Worm (Caenorhabditis elegans) whole organism, L3 larva: ENCODE results near the gene T13G4.7.

ENCODE experiments used
- ZK546.5 ChIP-seq: sonication (generic microtip); optimal IDR thresholded peaks from 2 replicates; lab custom pipeline; 2017; ENCODE audit warnings: missing biosample characterization, missing genetic modification characterization
- ceh-82 ChIP-seq: fragments of 150-350 bp; optimal IDR thresholded peaks from 2 replicates; lab custom pipeline; 2014; ENCODE audit warnings: missing biosample characterization, missing genetic modification characterization
- ceh-9 ChIP-seq: sonication (generic microtip); optimal IDR thresholded peaks from 2 replicates; lab custom pipeline; 2018; ENCODE audit warnings: missing biosample characterization, missing genetic modification characterization
- nhr-43 ChIP-seq: sonication (generic microtip); optimal IDR thresholded peaks from 2 replicates; lab custom pipeline; 2016; ENCODE audit warnings: mild to moderate bottlenecking, missing genetic modification characterization, missing compliant biosample characterization; ENCODE audit not compliant: poor library complexity, severe bottlenecking
- pqm-1 ChIP-seq: fragments of 150-350 bp; optimal IDR thresholded peaks from 2 replicates; lab custom pipeline; 2017; ENCODE audit warnings: missing biosample characterization, missing genetic modification characterization, inconsistent platforms
- unc-62 ChIP-seq: fragments of 150-350 bp; sonication (generic microtip); optimal IDR thresholded peaks from 4 replicates; lab custom pipeline; 2014; ENCODE audit warnings: missing biosample characterization, missing genetic modification reagents, missing genetic modification characterization

- no peak for TF ChIP-seq unc-62 (GFP tag; lab: Kevin White, UChicago)
- TF ChIP-seq ceh-9 (tag; lab: Kevin White, UChicago) = no peak
- TF ChIP-seq pqm-1 (tag; lab: Kevin White, UChicago) = no peak
- no peak for TF ChIP-seq ceh-82
- no peak for TF ChIP-seq nhr-43 (tag; lab: Kevin White, UChicago)
- TF ChIP-seq ZK546.5 (tag; lab: Kevin White, UChicago) = no peak
Observed at ce11 chrX:1183985-1184384, 21.9 kb downstream of the T13G4.7 start.
